Fruit fly (Drosophila melanogaster) whole organism, embryonic: ENCODE data around the gene Nepl18.

Experiments used
- ATbp ChIP-seq: fragments of 200-800 bp; sonication (Bioruptor generic); optimal IDR thresholded peaks from 2 replicates; lab custom pipeline; 2017; ENCODE audit warnings: missing biosample characterization, mild to moderate bottlenecking, missing genetic modification characterization, missing genetic modification reagents
- Aef1 ChIP-seq: fragments of 200-800 bp; sonication (Bioruptor generic); IDR thresholded peaks from 3 replicates; pipeline ENCODE4 v1.3.6; 2022; ENCODE audit warnings: missing biosample characterization, missing genetic modification characterization
- Atf6 ChIP-seq: fragments of 200-800 bp; sonication (Bioruptor generic); IDR thresholded peaks from 2 replicates; pipeline ENCODE4 v1.3.6; 2022; ENCODE audit warnings: missing biosample characterization, missing genetic modification characterization
- BEAF-32 ChIP-seq: fragments of 200-800 bp; sonication (Bioruptor generic); optimal IDR thresholded peaks from 3 replicates; lab custom pipeline; 2017; ENCODE audit warnings: missing biosample characterization, missing genetic modification characterization, mild to moderate bottlenecking, moderate library complexity, missing genetic modification reagents
- Blimp-1 ChIP-seq: fragments of 200-800 bp; sonication (Bioruptor generic); optimal IDR thresholded peaks from 3 replicates; lab custom pipeline; 2018; ENCODE audit warnings: missing biosample characterization, missing genetic modification characterization, mild to moderate bottlenecking, moderate library complexity, missing genetic modification reagents
- CG10209 ChIP-seq: fragments of 200-800 bp; sonication (Bioruptor generic); optimal IDR thresholded peaks from 3 replicates; lab custom pipeline; 2017; ENCODE audit warnings: missing biosample characterization, mild to moderate bottlenecking, missing genetic modification characterization, missing genetic modification reagents
- CG10431 ChIP-seq: fragments of 200-800 bp; sonication (Bioruptor generic); optimal IDR thresholded peaks from 3 replicates; lab custom pipeline; 2018; ENCODE audit warnings: missing biosample characterization, mild to moderate bottlenecking, missing genetic modification characterization
- CG11093 ChIP-seq: fragments of 200-800 bp; sonication (Bioruptor generic); IDR thresholded peaks from 3 replicates; pipeline ENCODE4 v1.3.6; 2022; ENCODE audit warnings: missing biosample characterization, missing genetic modification characterization
- CG12659 ChIP-seq: fragments of 200-800 bp; sonication (Bioruptor generic); optimal IDR thresholded peaks from 3 replicates; lab custom pipeline; 2017; ENCODE audit warnings: mild to moderate bottlenecking, missing biosample characterization, missing genetic modification reagents, missing genetic modification characterization
- CG14050 ChIP-seq: fragments of 200-800 bp; sonication (Bioruptor generic); IDR thresholded peaks from 3 replicates; pipeline ENCODE4 v1.3.6; 2022; ENCODE audit warnings: missing biosample characterization, missing genetic modification characterization
- CG14667 ChIP-seq: fragments of 200-800 bp; sonication (Bioruptor generic); IDR thresholded peaks from 2 replicates; pipeline ENCODE4 v1.3.6; 2022; ENCODE audit warnings: missing biosample characterization, missing genetic modification characterization
- CG15479 ChIP-seq: fragments of 200-800 bp; sonication (Bioruptor generic); optimal IDR thresholded peaks from 3 replicates; lab custom pipeline; 2019; ENCODE audit warnings: missing biosample characterization, mild to moderate bottlenecking, missing genetic modification characterization, moderate library complexity
- CG1603 ChIP-seq: fragments of 200-800 bp; sonication (Bioruptor generic); optimal IDR thresholded peaks from 2 replicates; lab custom pipeline; 2019; ENCODE audit warnings: missing biosample characterization, mild to moderate bottlenecking, missing genetic modification characterization, moderate library complexity
- CG1647 ChIP-seq: fragments of 200-800 bp; sonication (Bioruptor generic); optimal IDR thresholded peaks from 3 replicates; lab custom pipeline; 2016; ENCODE audit warnings: missing biosample characterization, missing genetic modification characterization
- CG17186 ChIP-seq: fragments of 200-800 bp; sonication (Bioruptor generic); optimal IDR thresholded peaks from 3 replicates; lab custom pipeline; 2017; ENCODE audit warnings: missing biosample characterization, missing genetic modification reagents, missing genetic modification characterization
- CG2199 ChIP-seq: fragments of 200-800 bp; sonication (Bioruptor generic); IDR thresholded peaks from 3 replicates; pipeline ENCODE4 v1.3.6; 2022; ENCODE audit warnings: missing biosample characterization, missing genetic modification characterization
- CG31224 ChIP-seq: fragments of 200-800 bp; sonication (Bioruptor generic); IDR thresholded peaks from 2 replicates; pipeline ENCODE4 v1.3.6; 2022; ENCODE audit warnings: missing biosample characterization, missing genetic modification characterization
- CG33213 ChIP-seq: fragments of 200-800 bp; sonication (Bioruptor generic); optimal IDR thresholded peaks from 3 replicates; lab custom pipeline; 2016; ENCODE audit warnings: missing biosample characterization, missing genetic modification characterization
- CG33557 ChIP-seq: fragments of 200-800 bp; sonication (Bioruptor generic); optimal IDR thresholded peaks from 2 replicates; lab custom pipeline; 2019; ENCODE audit warnings: missing biosample characterization, mild to moderate bottlenecking, missing genetic modification characterization, moderate library complexity
- CG4404 ChIP-seq: fragments of 200-800 bp; sonication (Bioruptor generic); IDR thresholded peaks from 2 replicates; pipeline ENCODE4 v1.3.6; 2022; ENCODE audit warnings: missing biosample characterization, missing genetic modification characterization
- CG7357 ChIP-seq: fragments of 200-800 bp; sonication (Bioruptor generic); IDR thresholded peaks from 3 replicates; pipeline ENCODE4 v1.3.6; 2022; ENCODE audit warnings: missing biosample characterization, missing genetic modification characterization
- CG7987 ChIP-seq: fragments of 200-800 bp; sonication (Bioruptor generic); optimal IDR thresholded peaks from 2 replicates; lab custom pipeline; 2018; ENCODE audit warnings: missing biosample characterization, mild to moderate bottlenecking, missing genetic modification characterization, moderate library complexity
- CHES-1-like ChIP-seq: fragments of 200-800 bp; sonication (Bioruptor generic); optimal IDR thresholded peaks from 2 replicates; lab custom pipeline; 2016; ENCODE audit warnings: missing biosample characterization, missing genetic modification characterization
- Eip74EF ChIP-seq, 2 experiments: fragments of 200-800 bp in 1 of 2; fragments of >200 bp in 1 of 2; sonication (Bioruptor generic) in 1 of 2; optimal IDR thresholded peaks; 2 replicates each; lab custom pipeline; 2017 to 2019; ENCODE audit warnings: missing biosample characterization in 2 of 2, missing genetic modification characterization in 2 of 2, mild to moderate bottlenecking in 1 of 2, moderate library complexity in 1 of 2
- HHEX ChIP-seq: fragments of 200-800 bp; sonication (Bioruptor generic); optimal IDR thresholded peaks from 3 replicates; lab custom pipeline; 2017; ENCODE audit warnings: missing biosample characterization, mild to moderate bottlenecking, missing genetic modification characterization, missing genetic modification reagents
- Hr3 ChIP-seq: fragments of 200-800 bp; sonication (Bioruptor generic); optimal IDR thresholded peaks from 3 replicates; lab custom pipeline; 2016; ENCODE audit warnings: missing biosample characterization, missing genetic modification characterization
- Med ChIP-seq: fragments of 200-800 bp; sonication (Bioruptor generic); peaks from one replicate; lab custom pipeline; 2016; ENCODE audit warnings: missing biosample characterization, missing genetic modification characterization, mild to moderate bottlenecking, inconsistent platforms, moderate library complexity
- Nf-YA ChIP-seq: fragments of 200-800 bp; sonication (Bioruptor generic); IDR thresholded peaks from 2 replicates; pipeline ENCODE4 v1.3.6; 2022; ENCODE audit warnings: missing biosample characterization, missing genetic modification characterization
- Optix ChIP-seq: fragments of 200-800 bp; sonication (Bioruptor generic); IDR thresholded peaks from 3 replicates; pipeline ENCODE4 v1.3.6; 2022; ENCODE audit warnings: missing biosample characterization, missing genetic modification characterization
- ase ChIP-seq: fragments of 200-800 bp; sonication (Bioruptor generic); IDR thresholded peaks from 3 replicates; pipeline ENCODE4 v1.3.6; 2022; ENCODE audit warnings: missing biosample characterization, missing genetic modification characterization
- crol ChIP-seq: fragments of 200-800 bp; sonication (Bioruptor generic); IDR thresholded peaks from 2 replicates; pipeline ENCODE4 v1.3.6; 2022; ENCODE audit warnings: missing biosample characterization, missing genetic modification characterization
- crp ChIP-seq, 2 experiments: fragments of 200-800 bp; sonication (Bioruptor generic); optimal IDR thresholded peaks; 2 replicates in 1 of 2; 3 replicates in 1 of 2; lab custom pipeline; 2017; ENCODE audit warnings: missing biosample characterization in 2 of 2, missing genetic modification characterization in 2 of 2, mild to moderate bottlenecking in 1 of 2, moderate library complexity in 1 of 2
- dmrt11E ChIP-seq: fragments of 200-800 bp; sonication (Bioruptor generic); optimal IDR thresholded peaks from 3 replicates; lab custom pipeline; 2018; ENCODE audit warnings: missing biosample characterization, mild to moderate bottlenecking, missing genetic modification characterization, moderate library complexity
- en ChIP-seq: fragments of 200-800 bp; sonication (Bioruptor generic); optimal IDR thresholded peaks from 2 replicates; lab custom pipeline; 2016; ENCODE audit warnings: missing biosample characterization, missing genetic modification characterization
- eyg ChIP-seq: fragments of 200-800 bp; sonication (Bioruptor generic); optimal IDR thresholded peaks from 3 replicates; lab custom pipeline; 2016; ENCODE audit warnings: missing biosample characterization, missing genetic modification characterization
- grn ChIP-seq: fragments of 200-800 bp; sonication (Bioruptor generic); optimal IDR thresholded peaks from 3 replicates; lab custom pipeline; 2017; ENCODE audit warnings: missing biosample characterization, missing genetic modification characterization
- kah ChIP-seq: fragments of 200-800 bp; sonication (Bioruptor generic); optimal IDR thresholded peaks from 2 replicates; lab custom pipeline; 2018; ENCODE audit warnings: missing biosample characterization, mild to moderate bottlenecking, missing genetic modification characterization
- lmd ChIP-seq: fragments of 200-800 bp; sonication (Bioruptor generic); IDR thresholded peaks from 2 replicates; pipeline ENCODE4 v1.3.6; 2022; ENCODE audit warnings: missing biosample characterization, missing genetic modification characterization
- mld ChIP-seq: fragments of 200-800 bp; sonication (Bioruptor generic); IDR thresholded peaks from 3 replicates; pipeline ENCODE4 v1.3.6; 2022; ENCODE audit warnings: missing biosample characterization, missing genetic modification characterization; ENCODE audit not compliant: partially characterized antibody
- psq ChIP-seq: fragments of 200-800 bp; sonication (Bioruptor generic); optimal IDR thresholded peaks from 2 replicates; lab custom pipeline; 2017; ENCODE audit warnings: missing biosample characterization, missing genetic modification characterization
- rib ChIP-seq: fragments of 200-800 bp; sonication (Bioruptor generic); IDR thresholded peaks from 2 replicates; pipeline ENCODE4 v1.3.6; 2022; ENCODE audit warnings: missing biosample characterization, missing genetic modification characterization
- sc ChIP-seq, 3 experiments: fragments of >200 bp in 2 of 3; fragments of 200-800 bp in 1 of 3; sonication (Bioruptor generic) in 1 of 3; optimal IDR thresholded peaks; 2 replicates in 2 of 3; 3 replicates in 1 of 3; lab custom pipeline; 2017; ENCODE audit warnings: mild to moderate bottlenecking in 1 of 3, missing biosample characterization in 1 of 3, missing genetic modification characterization in 1 of 3, missing genetic modification reagents in 1 of 3
- sisA ChIP-seq: fragments of 200-800 bp; sonication (Bioruptor generic); IDR thresholded peaks from 2 replicates; pipeline ENCODE4 v1.3.6; 2022; ENCODE audit warnings: missing biosample characterization, missing genetic modification characterization
- sug ChIP-seq: fragments of 200-800 bp; optimal IDR thresholded peaks from 2 replicates; lab custom pipeline; 2019; ENCODE audit warnings: missing biosample characterization, mild to moderate bottlenecking, missing genetic modification characterization, moderate library complexity
- tap ChIP-seq: fragments of 200-800 bp; optimal IDR thresholded peaks from 3 replicates; lab custom pipeline; 2019; ENCODE audit warnings: missing biosample characterization, mild to moderate bottlenecking, missing genetic modification characterization, moderate library complexity

Gene Nepl18

dm6 chr3R:28872605-28873004 is 2.8 kb upstream of the Nepl18 start, which contains the start of gene Nepl17:
Nepl17 (plus strand) TSS chr3R:28872905.
- TF ChIP-seq Atf6 (GFP tag; lab: Robert Waterston, UW): no peak
- no peak for TF ChIP-seq sisA (GFP tag; lab: Robert Waterston, UW)
- no peak for TF ChIP-seq lmd (GFP tag; lab: Robert Waterston, UW)
- TF ChIP-seq crp (GFP tag; optimal IDR thresholded peaks at IDR 0.05; lab: Kevin White, UChicago): no peak
- 0 out of 3 replicates have a peak, but pooled peaks have one; percentile 5 for TF ChIP-seq Optix (GFP tag; lab: Robert Waterston, UW)
- peak; percentile 45 for TF ChIP-seq Med (GFP tag; lab: Kevin White, UChicago)
- peak; percentile 26; the same call in 1 of the 2 replicates for TF ChIP-seq crol (GFP tag; lab: Robert Waterston, UW)
- TF ChIP-seq tap (tag; lab: Kevin White, UChicago): no peak

- no peak for TF ChIP-seq CG10431 (GFP tag; lab: Kevin White, UChicago)
- peak; percentile 82 for TF ChIP-seq Optix (GFP tag; lab: Robert Waterston, UW)
- no peak for TF ChIP-seq rib (GFP tag; lab: Robert Waterston, UW)
- TF ChIP-seq CG7357: peak; percentile 71
- peak; percentile 56; the same call in 2 of the 3 replicates for TF ChIP-seq Aef1
- TF ChIP-seq grn: peak; percentile 23
- TF ChIP-seq kah (GFP tag; lab: Kevin White, UChicago): peak; percentile 49
- peak; percentile 55 for TF ChIP-seq Hr3 (GFP tag; lab: Kevin White, UChicago)
- TF ChIP-seq CG10209 (GFP tag; lab: Kevin White, UChicago): peak; percentile 73
- TF ChIP-seq en (GFP tag; lab: Kevin White, UChicago): no peak
- peak in 1 of 2 experiments; percentile 84 for TF ChIP-seq Eip74EF (GFP tag; optimal IDR thresholded peaks at IDR 0.05; lab: Kevin White, UChicago)
- peak; percentile 67 for TF ChIP-seq Nf-YA (GFP tag; lab: Robert Waterston, UW)
- peak; percentile 23 for TF ChIP-seq CG33557
- peak; percentile 67 for TF ChIP-seq tap (tag; lab: Kevin White, UChicago)
- peak; percentile 92 for TF ChIP-seq CG1603 (tag; lab: Kevin White, UChicago)
- TF ChIP-seq HHEX (GFP tag; lab: Kevin White, UChicago): peak; percentile 81
- TF ChIP-seq CG14050 (GFP tag; lab: Robert Waterston, UW): peak; percentile 50; the same call in 2 of the 3 replicates
- TF ChIP-seq sc (optimal IDR thresholded peaks at IDR 0.05; lab: Kevin White, UChicago): no peak
- peak; percentile 42 for TF ChIP-seq sc (GFP tag; optimal IDR thresholded peaks at IDR 0.05; lab: Kevin White, UChicago)
- peak; percentile 61 for TF ChIP-seq CG12659
- peak; percentile 78 for TF ChIP-seq Blimp-1
- TF ChIP-seq CG2199 (GFP tag; lab: Robert Waterston, UW): no peak
- peak; percentile 60 for TF ChIP-seq CG31224
- TF ChIP-seq CHES-1-like: no peak
- peak; percentile 71 for TF ChIP-seq CG14667 (GFP tag; lab: Robert Waterston, UW)
- no peak for TF ChIP-seq CG33213 (GFP tag; lab: Kevin White, UChicago)
- peak; percentile 52 for TF ChIP-seq BEAF-32 (GFP tag; lab: Kevin White, UChicago)
- peak; percentile 71 for TF ChIP-seq ATbp
- no peak for TF ChIP-seq mld (GFP tag; lab: Robert Waterston, UW)
- TF ChIP-seq sug (tag; lab: Kevin White, UChicago): peak; percentile 56
- no peak for TF ChIP-seq CG15479 (GFP tag; lab: Kevin White, UChicago)
- TF ChIP-seq dmrt11E (tag; lab: Kevin White, UChicago): peak; percentile 81
- no peak for TF ChIP-seq eyg
- no peak for TF ChIP-seq CG17186 (GFP tag; lab: Kevin White, UChicago)
- TF ChIP-seq CG1647: peak; percentile 38
- TF ChIP-seq psq: no peak
- peak; percentile 91 for TF ChIP-seq Med (GFP tag; lab: Kevin White, UChicago)
- peak; percentile 77; the same call in 2 of the 3 replicates for TF ChIP-seq CG11093 (GFP tag; lab: Robert Waterston, UW)
- peak; percentile 63 for TF ChIP-seq CG7987 (GFP tag; lab: Kevin White, UChicago)
- peak; percentile 73 for TF ChIP-seq CG4404 (GFP tag; lab: Robert Waterston, UW)
- peak; percentile 82 for TF ChIP-seq ase (GFP tag; lab: Robert Waterston, UW)
Measured at dm6 chr3R:28880066-28880842, 4.8 kb downstream of the Nepl18 start, which contains the start of the genes Nepl19 and Nepl20. Nepl19 (minus strand) TSS chr3R:28880122. Nepl20 (plus strand) TSS chr3R:28880792.
